Worm (Caenorhabditis elegans) whole organism, L2 larva: ENCODE data around the gene C36E6.2.

Source experiments
- alr-1 ChIP-seq: fragments of 150-350 bp; optimal IDR thresholded peaks from 2 replicates; lab custom pipeline; 2014; ENCODE audit warnings: missing biosample characterization, missing genetic modification characterization
- ama-1 ChIP-seq: fragments of 150-350 bp; optimal IDR thresholded peaks from 2 replicates; lab custom pipeline; 2018; ENCODE audit warnings: inconsistent platforms
- blmp-1 ChIP-seq: sonication (generic microtip); optimal IDR thresholded peaks from 2 replicates; lab custom pipeline; 2017; ENCODE audit warnings: missing genetic modification characterization, mild to moderate bottlenecking, missing compliant biosample characterization, antibody characterized with exemption, moderate library complexity; ENCODE audit not compliant: insufficient read depth
- dmd-4 ChIP-seq: sonication (generic microtip); optimal IDR thresholded peaks from 2 replicates; lab custom pipeline; 2017; ENCODE audit warnings: missing biosample characterization, missing genetic modification characterization
- elt-1 ChIP-seq: fragments of 150-350 bp; optimal IDR thresholded peaks from 2 replicates; lab custom pipeline; 2014; ENCODE audit warnings: missing biosample characterization, missing genetic modification characterization
- nhr-11 ChIP-seq: fragments of 150-350 bp; optimal IDR thresholded peaks from 2 replicates; lab custom pipeline; 2014; ENCODE audit warnings: missing biosample characterization, missing genetic modification characterization
- nhr-12 ChIP-seq: fragments of 150-350 bp; optimal IDR thresholded peaks from 2 replicates; lab custom pipeline; 2014; ENCODE audit warnings: missing biosample characterization, missing genetic modification characterization
- unc-62 ChIP-seq: fragments of 150-350 bp; optimal IDR thresholded peaks from 2 replicates; lab custom pipeline; 2014; ENCODE audit warnings: missing biosample characterization, missing genetic modification reagents, missing genetic modification characterization

ce11 chrX:17468483-17468882 is 17.0 kb downstream of the C36E6.2 start:
- TF ChIP-seq nhr-12 (tag; lab: Kevin White, UChicago): no peak
- no peak for TF ChIP-seq elt-1
- TF ChIP-seq nhr-11 (tag; lab: Kevin White, UChicago): no peak
- no peak for TF ChIP-seq alr-1
- TF ChIP-seq blmp-1 (tag; lab: Kevin White, UChicago): no peak
- TF ChIP-seq unc-62: no peak
- TF ChIP-seq ama-1 (lab: Kevin White, UChicago): no peak
- no peak for TF ChIP-seq dmd-4 (tag; lab: Kevin White, UChicago)
